Fruit fly (Drosophila melanogaster): ENCODE measurements around the gene CG13085.

Gene CG13085

dm6 chr2L:19424307-19424902 lies 555 bp downstream of the CG13085 start:
- no peak for TF ChIP-seq CTCF (optimal IDR thresholded peaks at IDR 0.05)

- TF ChIP-seq CG8478 (optimal IDR thresholded peaks at IDR 0.05): no peak
- peak in 1 of 2 experiments; percentile 2 for TF ChIP-seq CTCF (optimal IDR thresholded peaks at IDR 0.05)
These were observed 1.3 kb downstream of the CG13085 start for dm6 chr2L:19425105-19425504.

- TF ChIP-seq CG8478 (optimal IDR thresholded peaks at IDR 0.05) (no peak), CTCF (optimal IDR thresholded peaks at IDR 0.05) (peak; percentile 90 to 98)
These were observed 2.0 kb downstream of the CG13085 start for dm6 chr2L:19425765-19426329.

- TF ChIP-seq CG8478 (optimal IDR thresholded peaks at IDR 0.05): no peak
- peak in 1 of 2 experiments; percentile 40 for TF ChIP-seq CTCF (optimal IDR thresholded peaks at IDR 0.05)
These were observed 2.5 kb downstream of the CG13085 start, which contains the start of gene Pax for dm6 chr2L:19426330-19426781. Gene Pax (minus strand): TSS chr2L:19426596.

dm6 chr2L:19429731-19430130 lies 5.9 kb downstream of the CG13085 start:
- TF ChIP-seq CTCF (optimal IDR thresholded peaks at IDR 0.05) (no peak), CG8478 (optimal IDR thresholded peaks at IDR 0.05) (no peak)

dm6 chr2L:19430343-19430742 lies 6.5 kb downstream of the CG13085 start, which contains the start of gene RtcB:
Gene RtcB (plus strand): TSS chr2L:19430643.
- TF ChIP-seq CTCF (optimal IDR thresholded peaks at IDR 0.05) (peak; percentile 30 to 37), CG8478 (optimal IDR thresholded peaks at IDR 0.05) (no peak)

dm6 chr2L:19432424-19433015 lies 8.7 kb downstream of the CG13085 start, which contains the start of gene Rab9:
Gene Rab9 (plus strand): TSS chr2L:19432574.
- no peak for TF ChIP-seq CTCF (optimal IDR thresholded peaks at IDR 0.05)
- TF ChIP-seq CG8478 (optimal IDR thresholded peaks at IDR 0.05): no peak

- no peak for TF ChIP-seq CG8478 (optimal IDR thresholded peaks at IDR 0.05)
- TF ChIP-seq CTCF (optimal IDR thresholded peaks at IDR 0.05): no peak
These were observed 9.4 kb downstream of the CG13085 start for dm6 chr2L:19433292-19433691.

- no peak for TF ChIP-seq CG8478 (optimal IDR thresholded peaks at IDR 0.05)
- TF ChIP-seq CTCF (optimal IDR thresholded peaks at IDR 0.05): no peak
These were observed 10.4 kb downstream of the CG13085 start for dm6 chr2L:19434260-19434659.

- TF ChIP-seq CTCF (optimal IDR thresholded peaks at IDR 0.05) (no peak), CG8478 (optimal IDR thresholded peaks at IDR 0.05) (no peak)
These were observed 15.1 kb downstream of the CG13085 start for dm6 chr2L:19438685-19439597.

dm6 chr2L:19439598-19440230 lies 15.9 kb downstream of the CG13085 start:
- TF ChIP-seq CG8478 (optimal IDR thresholded peaks at IDR 0.05) (no peak), CTCF (optimal IDR thresholded peaks at IDR 0.05) (no peak)

dm6 chr2L:19440285-19440684 lies 16.4 kb downstream of the CG13085 start:
- TF ChIP-seq CTCF (optimal IDR thresholded peaks at IDR 0.05) (no peak), CG8478 (optimal IDR thresholded peaks at IDR 0.05) (no peak)

dm6 chr2L:19440732-19441131 lies 16.9 kb downstream of the CG13085 start:
- no peak for TF ChIP-seq CG8478 (optimal IDR thresholded peaks at IDR 0.05)

dm6 chr2L:19441339-19441738 lies 17.5 kb downstream of the CG13085 start:
- TF ChIP-seq CG8478 (optimal IDR thresholded peaks at IDR 0.05): no peak
- TF ChIP-seq CTCF (optimal IDR thresholded peaks at IDR 0.05): no peak

- TF ChIP-seq CTCF (optimal IDR thresholded peaks at IDR 0.05) (no peak), CG8478 (optimal IDR thresholded peaks at IDR 0.05) (no peak)
These were observed 17.9 kb downstream of the CG13085 start, which contains the start of gene RanGAP for dm6 chr2L:19441791-19442190. Gene RanGAP (plus strand): TSS chr2L:19441959.
